Fruit fly (Drosophila melanogaster): ENCODE results near the gene CG31709.

Gene CG31709

dm6 chr2L:9594625-9595300 is 15.3 kb upstream of the CG31709 start (continued):
- TF ChIP-seq sens (GFP tag) (peak; percentile 86), CG12104 (GFP tag; optimal IDR thresholded peaks at IDR 0.05) (no peak), Sin3A (optimal IDR thresholded peaks at IDR 0.05) (no peak), CG11398 (GFP tag; optimal IDR thresholded peaks at IDR 0.05) (no peak), CG3281 (GFP tag; optimal IDR thresholded peaks at IDR 0.05) (no peak), zen2 (GFP tag; IDR thresholded peaks at IDR 0.05; ENCODE audit: partially characterized antibody) (no peak), CG10366 (GFP tag; IDR thresholded peaks at IDR 0.05) (no peak), cas (GFP tag; IDR thresholded peaks at IDR 0.05) (no peak), Doc3 (GFP tag; IDR thresholded peaks at IDR 0.05; ENCODE audit: partially characterized antibody) (no peak), CG10274 (GFP tag; optimal IDR thresholded peaks at IDR 0.05) (no peak), da (GFP tag; optimal IDR thresholded peaks at IDR 0.05) (no peak), Dip2 (GFP tag; IDR thresholded peaks at IDR 0.05) (no peak), gfzf (GFP tag; optimal IDR thresholded peaks at IDR 0.05) (no peak), ac (GFP tag; optimal IDR thresholded peaks at IDR 0.05) (no peak), CG10565 (GFP tag; optimal IDR thresholded peaks at IDR 0.05) (no peak), dpn (GFP tag; optimal IDR thresholded peaks at IDR 0.05) (peak in 1 of 2 experiments; percentile 19), eyg (GFP tag; optimal IDR thresholded peaks at IDR 0.05) (no peak), Fer3 (tag; optimal IDR thresholded peaks at IDR 0.05) (no peak), ara (GFP tag; IDR thresholded peaks at IDR 0.05) (peak; percentile 68), lab (GFP tag; optimal IDR thresholded peaks at IDR 0.05) (peak; percentile 9), CG33213 (GFP tag; optimal IDR thresholded peaks at IDR 0.05) (no peak), nau (GFP tag; optimal IDR thresholded peaks at IDR 0.05) (no peak), Mad (GFP tag; optimal IDR thresholded peaks at IDR 0.05) (no peak), CG14965 (GFP tag; optimal IDR thresholded peaks at IDR 0.05; ENCODE audit: borderline replicate concordance) (no peak), sima (GFP tag; optimal IDR thresholded peaks at IDR 0.05) (no peak), chif (GFP tag; optimal IDR thresholded peaks at IDR 0.05) (peak in 1 of 2 experiments; percentile 32), tio (GFP tag; optimal IDR thresholded peaks at IDR 0.05) (peak; percentile 1), CG18619 (GFP tag; optimal IDR thresholded peaks at IDR 0.05) (no peak), CG30431 (GFP tag; optimal IDR thresholded peaks at IDR 0.05) (no peak), al (GFP tag; IDR thresholded peaks at IDR 0.05) (no peak), vfl (GFP tag; optimal IDR thresholded peaks at IDR 0.05) (no peak), yki (optimal IDR thresholded peaks at IDR 0.05) (no peak), CTCF (GFP tag; optimal IDR thresholded peaks at IDR 0.05) (no peak), schlank (tag; optimal IDR thresholded peaks at IDR 0.05) (no peak), az2 (GFP tag; optimal IDR thresholded peaks at IDR 0.05) (peak; percentile 50), org-1 (GFP tag; optimal IDR thresholded peaks at IDR 0.05) (peak; percentile 6), btn (GFP tag; optimal IDR thresholded peaks at IDR 0.05) (no peak), BtbVII (GFP tag; optimal IDR thresholded peaks at IDR 0.05) (no peak), CG10543 (GFP tag; optimal IDR thresholded peaks at IDR 0.05) (no peak), CG9609 (GFP tag; optimal IDR thresholded peaks at IDR 0.05) (no peak), Ets65A (GFP tag) (no peak), CG30403 (GFP tag; optimal IDR thresholded peaks at IDR 0.05) (peak; percentile 22), HLH3B (GFP tag; IDR thresholded peaks at IDR 0.05) (peak; percentile 34; the same call in 1 of the 2 replicates), Hand (GFP tag; optimal IDR thresholded peaks at IDR 0.05) (no peak), zfh1 (GFP tag; IDR thresholded peaks at IDR 0.05) (peak; percentile 79), CG10431 (GFP tag; optimal IDR thresholded peaks at IDR 0.05) (no peak), D19A (tag; optimal IDR thresholded peaks at IDR 0.05) (peak; percentile 68), lov (optimal IDR thresholded peaks at IDR 0.05) (no peak), lov (GFP tag; IDR thresholded peaks at IDR 0.05) (no peak), CG4328 (GFP tag; optimal IDR thresholded peaks at IDR 0.05) (no peak), dysf (GFP tag; IDR thresholded peaks at IDR 0.05) (peak; percentile 38; the same call in 1 of the 3 replicates), CG13123 (GFP tag; optimal IDR thresholded peaks at IDR 0.05) (no peak), Dip3 (GFP tag; optimal IDR thresholded peaks at IDR 0.05) (no peak)

Measured in whole organism, embryonic.